Fruit fly (Drosophila melanogaster) whole organism, embryonic: ENCODE data around the gene slmb.

ENCODE experiments used
- B-H2 ChIP-seq: fragments of 200-800 bp; sonication (Bioruptor generic); optimal IDR thresholded peaks from 2 replicates; lab custom pipeline; 2018; ENCODE audit warnings: missing biosample characterization, mild to moderate bottlenecking, missing genetic modification characterization
- C15 ChIP-seq: fragments of 200-800 bp; sonication (Bioruptor generic); IDR thresholded peaks from 3 replicates; pipeline ENCODE4 v1.3.6; 2022; ENCODE audit warnings: missing biosample characterization, missing genetic modification characterization
- CG10959 ChIP-seq: fragments of 200-800 bp; sonication (Bioruptor generic); IDR thresholded peaks from 2 replicates; pipeline ENCODE4 v1.3.6; 2022; ENCODE audit warnings: missing biosample characterization, missing genetic modification characterization
- CG14667 ChIP-seq: fragments of 200-800 bp; sonication (Bioruptor generic); IDR thresholded peaks from 2 replicates; pipeline ENCODE4 v1.3.6; 2022; ENCODE audit warnings: missing biosample characterization, missing genetic modification characterization
- CG15011 ChIP-seq: fragments of 200-800 bp; sonication (Bioruptor generic); optimal IDR thresholded peaks from 3 replicates; lab custom pipeline; 2018; ENCODE audit warnings: missing biosample characterization, mild to moderate bottlenecking, missing genetic modification characterization
- CG1647 ChIP-seq: fragments of 200-800 bp; sonication (Bioruptor generic); optimal IDR thresholded peaks from 3 replicates; lab custom pipeline; 2016; ENCODE audit warnings: missing biosample characterization, missing genetic modification characterization
- CG17385 ChIP-seq: fragments of 200-800 bp; sonication (Bioruptor generic); optimal IDR thresholded peaks from 3 replicates; lab custom pipeline; 2018; ENCODE audit warnings: missing biosample characterization, mild to moderate bottlenecking, missing genetic modification characterization
- CG2116 ChIP-seq: fragments of 200-800 bp; sonication (Bioruptor generic); optimal IDR thresholded peaks from 3 replicates; lab custom pipeline; 2018; ENCODE audit warnings: missing biosample characterization, mild to moderate bottlenecking, missing genetic modification characterization
- CG2712 ChIP-seq: fragments of 200-800 bp; optimal IDR thresholded peaks from 3 replicates; lab custom pipeline; 2019; ENCODE audit warnings: missing biosample characterization, mild to moderate bottlenecking, missing genetic modification characterization, moderate library complexity
- CG30431 ChIP-seq: fragments of 200-800 bp; sonication (Bioruptor generic); optimal IDR thresholded peaks from 2 replicates; lab custom pipeline; 2017; ENCODE audit warnings: missing biosample characterization, missing genetic modification characterization
- CG31365 ChIP-seq: fragments of 200-800 bp; sonication (Bioruptor generic); optimal IDR thresholded peaks from 2 replicates; lab custom pipeline; 2018; ENCODE audit warnings: missing biosample characterization, mild to moderate bottlenecking, missing genetic modification characterization
- CG32772 ChIP-seq: fragments of 200-800 bp; sonication (Bioruptor generic); IDR thresholded peaks from 2 replicates; pipeline ENCODE4 v1.3.6; 2022; ENCODE audit warnings: missing biosample characterization, missing genetic modification characterization
- CG4328 ChIP-seq: fragments of 200-800 bp; sonication (Bioruptor generic); optimal IDR thresholded peaks from 3 replicates; lab custom pipeline; 2017; ENCODE audit warnings: missing biosample characterization, missing genetic modification reagents, missing genetic modification characterization
- CG6689 ChIP-seq: fragments of 200-800 bp; sonication (Bioruptor generic); IDR thresholded peaks from 2 replicates; pipeline ENCODE4 v1.3.6; 2022; ENCODE audit warnings: missing biosample characterization, missing genetic modification characterization
- CG9727 ChIP-seq: fragments of 200-800 bp; sonication (Bioruptor generic); optimal IDR thresholded peaks from 3 replicates; lab custom pipeline; 2017; ENCODE audit warnings: missing biosample characterization, mild to moderate bottlenecking, missing genetic modification characterization
- CHES-1-like ChIP-seq: fragments of 200-800 bp; sonication (Bioruptor generic); optimal IDR thresholded peaks from 2 replicates; lab custom pipeline; 2016; ENCODE audit warnings: missing biosample characterization, missing genetic modification characterization
- Camta ChIP-seq: fragments of 200-800 bp; sonication (Bioruptor generic); optimal IDR thresholded peaks from 2 replicates; lab custom pipeline; 2016; ENCODE audit warnings: missing biosample characterization, missing genetic modification characterization
- CoRest ChIP-seq: fragments of 200-800 bp; sonication (Bioruptor generic); optimal IDR thresholded peaks from 3 replicates; lab custom pipeline; 2018; ENCODE audit warnings: missing biosample characterization, mild to moderate bottlenecking, missing genetic modification characterization, moderate library complexity
- Dek ChIP-seq: fragments of 200-800 bp; sonication (Bioruptor generic); optimal IDR thresholded peaks from 3 replicates; lab custom pipeline; 2019; ENCODE audit warnings: missing biosample characterization, mild to moderate bottlenecking, missing genetic modification characterization, moderate library complexity
- Dfd ChIP-seq, 2 experiments: fragments of >200 bp; optimal IDR thresholded peaks; 2 replicates each; lab custom pipeline; 2017; ENCODE audit warnings: missing biosample characterization in 2 of 2, missing genetic modification characterization in 2 of 2
- Doc2 ChIP-seq: fragments of 200-800 bp; sonication (Bioruptor generic); IDR thresholded peaks from 2 replicates; pipeline ENCODE4 v1.3.6; 2022; ENCODE audit warnings: missing biosample characterization, missing genetic modification characterization
- H15 ChIP-seq: fragments of 200-800 bp; sonication (Bioruptor generic); IDR thresholded peaks from 3 replicates; pipeline ENCODE4 v1.3.6; 2022; ENCODE audit warnings: missing biosample characterization, missing genetic modification characterization
- HmgD ChIP-seq: fragments of 200-800 bp; sonication (Bioruptor generic); optimal IDR thresholded peaks from 3 replicates; lab custom pipeline; 2016; ENCODE audit warnings: missing biosample characterization, missing genetic modification characterization
- Hr3 ChIP-seq: fragments of 200-800 bp; sonication (Bioruptor generic); optimal IDR thresholded peaks from 3 replicates; lab custom pipeline; 2016; ENCODE audit warnings: missing biosample characterization, missing genetic modification characterization
- Ptx1 ChIP-seq: fragments of 200-800 bp; sonication (Bioruptor generic); IDR thresholded peaks from 2 replicates; pipeline ENCODE4 v1.3.6; 2022; ENCODE audit warnings: missing biosample characterization, missing genetic modification characterization
- Side ChIP-seq: fragments of 200-800 bp; sonication (Bioruptor generic); optimal IDR thresholded peaks from 2 replicates; lab custom pipeline; 2016; ENCODE audit warnings: missing biosample characterization, missing genetic modification characterization
- Six4 ChIP-seq: fragments of 200-800 bp; sonication (Bioruptor generic); optimal IDR thresholded peaks from 2 replicates; lab custom pipeline; 2016; ENCODE audit warnings: missing biosample characterization, missing genetic modification characterization
- Sry-δ ChIP-seq: fragments of 200-800 bp; sonication (Bioruptor generic); optimal IDR thresholded peaks from 2 replicates; lab custom pipeline; 2016; ENCODE audit warnings: missing biosample characterization, missing genetic modification characterization
- az2 ChIP-seq: fragments of 200-800 bp; sonication (Bioruptor generic); optimal IDR thresholded peaks from 3 replicates; lab custom pipeline; 2016; ENCODE audit warnings: missing biosample characterization, missing genetic modification characterization
- bbx ChIP-seq: fragments of 200-800 bp; sonication (Bioruptor generic); IDR thresholded peaks from 2 replicates; pipeline ENCODE4 v1.3.6; 2022; ENCODE audit warnings: missing biosample characterization, missing genetic modification characterization; ENCODE audit not compliant: partially characterized antibody
- cwo ChIP-seq: fragments of 200-800 bp; sonication (Bioruptor generic); optimal IDR thresholded peaks from 3 replicates; lab custom pipeline; 2017; ENCODE audit warnings: missing biosample characterization, missing genetic modification characterization, mild to moderate bottlenecking, moderate library complexity, missing genetic modification reagents
- danr ChIP-seq: fragments of 200-800 bp; sonication (Bioruptor generic); IDR thresholded peaks from 2 replicates; pipeline ENCODE4 v1.3.6; 2022; ENCODE audit warnings: missing biosample characterization, missing genetic modification characterization
- dpn ChIP-seq, 2 experiments: fragments of 200-800 bp; sonication (Bioruptor generic); optimal IDR thresholded peaks; 3 replicates each; lab custom pipeline; 2016; ENCODE audit warnings: missing biosample characterization in 2 of 2, missing genetic modification characterization in 2 of 2
- esg ChIP-seq: fragments of 200-800 bp; sonication (Bioruptor generic); conservative IDR thresholded peaks from 2 replicates; pipeline ENCODE4 v1.3.6; 2022; ENCODE audit warnings: missing biosample characterization, missing genetic modification characterization
- ewg ChIP-seq: fragments of 200-800 bp; sonication (Bioruptor generic); optimal IDR thresholded peaks from 3 replicates; lab custom pipeline; 2017; ENCODE audit warnings: mild to moderate bottlenecking, missing biosample characterization, missing genetic modification reagents, missing genetic modification characterization
- fd64A ChIP-seq: fragments of 200-800 bp; sonication (Bioruptor generic); optimal IDR thresholded peaks from 3 replicates; lab custom pipeline; 2018; ENCODE audit warnings: missing biosample characterization, mild to moderate bottlenecking, missing genetic modification characterization
- gem ChIP-seq: fragments of 200-800 bp; sonication (Bioruptor generic); optimal IDR thresholded peaks from 2 replicates; lab custom pipeline; 2019; ENCODE audit warnings: missing biosample characterization, mild to moderate bottlenecking, missing genetic modification characterization, moderate library complexity
- grau ChIP-seq: fragments of 200-800 bp; optimal IDR thresholded peaks from 3 replicates; lab custom pipeline; 2019; ENCODE audit warnings: missing biosample characterization, mild to moderate bottlenecking, missing genetic modification characterization, moderate library complexity
- gt ChIP-seq: fragments of 200-800 bp; sonication (Bioruptor generic); IDR thresholded peaks from 2 replicates; pipeline ENCODE4 v1.3.6; 2022; ENCODE audit warnings: missing biosample characterization, missing genetic modification characterization
- ham ChIP-seq: fragments of 200-800 bp; sonication (Bioruptor generic); IDR thresholded peaks from 2 replicates; pipeline ENCODE4 v1.3.6; 2022; ENCODE audit warnings: missing biosample characterization, missing genetic modification characterization
- hkb ChIP-seq, 2 experiments: fragments of 200-800 bp in 1 of 2; fragments of >200 bp in 1 of 2; sonication (Bioruptor generic) in 1 of 2; IDR thresholded peaks in 1 of 2; optimal IDR thresholded peaks in 1 of 2; 2 replicates each; pipeline versions ENCODE4 v1.3.6 to Lab custom; 2017 to 2022; ENCODE audit warnings: missing biosample characterization in 1 of 2, missing genetic modification characterization in 1 of 2
- ind ChIP-seq: fragments of 200-800 bp; sonication (Bioruptor generic); optimal IDR thresholded peaks from 3 replicates; lab custom pipeline; 2016; ENCODE audit warnings: missing biosample characterization, missing genetic modification characterization
- kah ChIP-seq: fragments of 200-800 bp; sonication (Bioruptor generic); optimal IDR thresholded peaks from 2 replicates; lab custom pipeline; 2018; ENCODE audit warnings: missing biosample characterization, mild to moderate bottlenecking, missing genetic modification characterization
- lbe ChIP-seq: fragments of 200-800 bp; sonication (Bioruptor generic); optimal IDR thresholded peaks from 2 replicates; lab custom pipeline; 2016; ENCODE audit warnings: missing biosample characterization, mild to moderate bottlenecking, missing genetic modification characterization
- maf-S ChIP-seq: fragments of 200-800 bp; sonication (Bioruptor generic); optimal IDR thresholded peaks from 2 replicates; lab custom pipeline; 2016; ENCODE audit warnings: missing biosample characterization, missing genetic modification characterization
- otp ChIP-seq: fragments of 200-800 bp; sonication (Bioruptor generic); IDR thresholded peaks from 3 replicates; pipeline ENCODE4, ENCODE4 v1.3.6; 2022; ENCODE audit warnings: missing biosample characterization, missing genetic modification characterization
- pfk ChIP-seq: fragments of 200-800 bp; sonication (Bioruptor generic); optimal IDR thresholded peaks from 2 replicates; lab custom pipeline; 2018; ENCODE audit warnings: missing biosample characterization, mild to moderate bottlenecking, missing genetic modification characterization, moderate library complexity
- ro ChIP-seq: fragments of 200-800 bp; sonication (Bioruptor generic); IDR thresholded peaks from 2 replicates; pipeline ENCODE4 v1.3.6; 2022; ENCODE audit warnings: missing biosample characterization, missing genetic modification characterization
- sisA ChIP-seq: fragments of 200-800 bp; sonication (Bioruptor generic); IDR thresholded peaks from 2 replicates; pipeline ENCODE4 v1.3.6; 2022; ENCODE audit warnings: missing biosample characterization, missing genetic modification characterization
- stc ChIP-seq: fragments of 200-800 bp; sonication (Bioruptor generic); IDR thresholded peaks from 2 replicates; pipeline ENCODE4 v1.3.6; 2022; ENCODE audit warnings: missing biosample characterization, missing genetic modification characterization
- toy ChIP-seq: fragments of 200-800 bp; sonication (Bioruptor generic); IDR thresholded peaks from 2 replicates; pipeline ENCODE4 v1.3.6; 2022; ENCODE audit warnings: missing biosample characterization, missing genetic modification characterization

The slmb gene

dm6 chr3R:21176663-21177145 is 49.4 kb upstream of the slmb start (continued):
- TF ChIP-seq CG2116 (peak; percentile 8), otp (no peak; the same call in 2 of the 3 replicates), H15 (0 out of 3 replicates have a peak, but pooled peaks have one; percentile 16), sisA (GFP tag; lab: Robert Waterston, UW) (peak; percentile 35; the same call in 1 of the 2 replicates), ind (GFP tag; lab: Kevin White, UChicago) (peak; percentile 12), danr (peak; percentile 38; the same call in 1 of the 2 replicates), CG4328 (peak; percentile 22), gem (peak; percentile 33), CHES-1-like (GFP tag; lab: Kevin White, UChicago) (no peak), CG10959 (GFP tag; lab: Robert Waterston, UW) (no peak), Six4 (no peak), bbx (GFP tag; lab: Robert Waterston, UW) (no peak; the same call in 1 of the 2 replicates), hkb (optimal IDR thresholded peaks at IDR 0.05; lab: Kevin White, UChicago) (no peak), hkb (GFP tag; IDR thresholded peaks at IDR 0.05; lab: Robert Waterston, UW) (peak; percentile 55; the same call in 1 of the 2 replicates), esg (GFP tag; lab: Robert Waterston, UW) (0 out of 2 replicates have a peak, but pooled peaks have one; percentile 20), CoRest (tag; lab: Kevin White, UChicago) (no peak), CG32772 (GFP tag; lab: Robert Waterston, UW) (no peak), Camta (GFP tag; lab: Kevin White, UChicago) (no peak), Ptx1 (GFP tag; lab: Robert Waterston, UW) (0 out of 2 replicates have a peak, but pooled peaks have one; percentile 27), CG2712 (tag; lab: Kevin White, UChicago) (no peak), CG14667 (GFP tag; lab: Robert Waterston, UW) (no peak), az2 (GFP tag; lab: Kevin White, UChicago) (no peak), C15 (GFP tag; lab: Robert Waterston, UW) (no peak), CG15011 (GFP tag; lab: Kevin White, UChicago) (peak; percentile 31), Hr3 (GFP tag; lab: Kevin White, UChicago) (no peak), gt (GFP tag; lab: Robert Waterston, UW) (no peak), CG9727 (GFP tag; lab: Kevin White, UChicago) (peak; percentile 41), toy (GFP tag; lab: Robert Waterston, UW) (peak; percentile 46; the same call in 1 of the 2 replicates), cwo (GFP tag; lab: Kevin White, UChicago) (peak; percentile 67), grau (tag; lab: Kevin White, UChicago) (no peak), maf-S (no peak), Sry-δ (GFP tag; lab: Kevin White, UChicago) (no peak), lbe (GFP tag; lab: Kevin White, UChicago) (no peak), kah (no peak), HmgD (GFP tag; lab: Kevin White, UChicago) (no peak), Dek (no peak), stc (no peak), Side (GFP tag; lab: Kevin White, UChicago) (peak; percentile 9), Dfd (GFP tag; optimal IDR thresholded peaks at IDR 0.05; lab: Kevin White, UChicago) (no peak), CG31365 (tag; lab: Kevin White, UChicago) (no peak), fd64A (GFP tag; lab: Kevin White, UChicago) (peak; percentile 23), ham (no peak), CG17385 (peak; percentile 14), Doc2 (GFP tag; lab: Robert Waterston, UW) (no peak), pfk (GFP tag; lab: Kevin White, UChicago) (no peak), CG30431 (no peak), CG6689 (GFP tag; lab: Robert Waterston, UW) (0 out of 2 replicates have a peak, but pooled peaks have one; percentile 8), ro (GFP tag; lab: Robert Waterston, UW) (no peak), ewg (GFP tag; lab: Kevin White, UChicago) (no peak), CG1647 (GFP tag; lab: Kevin White, UChicago) (peak; percentile 10), dpn (GFP tag; optimal IDR thresholded peaks at IDR 0.05; lab: Kevin White, UChicago) (no peak), B-H2 (GFP tag; lab: Kevin White, UChicago) (no peak)
